Worm (Caenorhabditis elegans) whole organism, L1 larva: ENCODE measurements around the gene aqp-12.
A peak's percentile ranks its signal among the peaks of the same experiment; 100 is the strongest.

ENCODE experiments used
- C16A3.4 ChIP-seq: fragments of 150-350 bp; optimal IDR thresholded peaks from 2 replicates; lab custom pipeline; 2014; ENCODE audit warnings: missing biosample characterization, missing genetic modification characterization
- Y116A8C.19 ChIP-seq: sonication (generic microtip); optimal IDR thresholded peaks from 2 replicates; lab custom pipeline; 2016; ENCODE audit warnings: missing compliant biosample characterization, missing genetic modification characterization, borderline replicate concordance
- aha-1 ChIP-seq: fragments of 150-350 bp; optimal IDR thresholded peaks from 2 replicates; lab custom pipeline; 2014; ENCODE audit warnings: missing biosample characterization, missing genetic modification characterization
- ceh-63 ChIP-seq: fragments of 200-800 bp; sonication (Bioruptor generic); optimal IDR thresholded peaks from 2 replicates; lab custom pipeline; 2018; ENCODE audit warnings: mild to moderate bottlenecking, missing genetic modification characterization, missing compliant biosample characterization
- ceh-88 ChIP-seq: fragments of 200-800 bp; sonication (Bioruptor generic); IDR thresholded peaks from 2 replicates; pipeline ENCODE4 v1.3.6; 2022; ENCODE audit warnings: missing genetic modification characterization, missing compliant biosample characterization
- dpl-1 ChIP-seq, 3 experiments: fragments of 150-350 bp in 2 of 3; sonication (generic microtip) in 1 of 3; optimal IDR thresholded peaks; 2 replicates each; lab custom pipeline; 2014 to 2017; ENCODE audit warnings: missing biosample characterization in 3 of 3, missing genetic modification characterization in 3 of 3, missing genetic modification reagents in 3 of 3
- dsc-1 ChIP-seq: sonication (generic microtip); optimal IDR thresholded peaks from 2 replicates; lab custom pipeline; 2016; ENCODE audit warnings: mild to moderate bottlenecking, missing genetic modification characterization, missing compliant biosample characterization
- efl-1 ChIP-seq, 4 experiments: fragments of 150-350 bp; optimal IDR thresholded peaks in 3 of 4; peaks in 1 of 4; 1 replicate in 1 of 4; 2 replicates in 3 of 4; lab custom pipeline; 2014; ENCODE audit warnings: missing biosample characterization in 2 of 4, missing genetic modification characterization in 2 of 4, missing genetic modification reagents in 2 of 4
- efl-3 ChIP-seq: fragments of 200-800 bp; sonication (Bioruptor generic); optimal IDR thresholded peaks from 2 replicates; lab custom pipeline; 2018; ENCODE audit warnings: mild to moderate bottlenecking, missing genetic modification characterization, missing compliant biosample characterization
- egl-13 ChIP-seq: sonication (generic microtip); optimal IDR thresholded peaks from 2 replicates; lab custom pipeline; 2016; ENCODE audit warnings: missing genotype, missing genetic modification reagents, missing genetic modification characterization, missing compliant biosample characterization
- elt-2 ChIP-seq: sonication (generic microtip); optimal IDR thresholded peaks from 2 replicates; lab custom pipeline; 2016; ENCODE audit warnings: missing genetic modification characterization, mild to moderate bottlenecking, inconsistent platforms, missing compliant biosample characterization, missing genetic modification reagents
- ets-5 ChIP-seq: fragments of 200-800 bp; sonication (Bioruptor generic); IDR thresholded peaks from 2 replicates; pipeline ENCODE4 v1.3.6; 2022; ENCODE audit warnings: missing genetic modification characterization, missing compliant biosample characterization
- fkh-4 ChIP-seq: sonication (generic microtip); optimal IDR thresholded peaks from 2 replicates; lab custom pipeline; 2016; ENCODE audit warnings: missing compliant biosample characterization, missing genetic modification characterization, borderline replicate concordance
- fkh-8 ChIP-seq: sonication (generic microtip); optimal IDR thresholded peaks from 2 replicates; lab custom pipeline; 2016; ENCODE audit warnings: mild to moderate bottlenecking, missing genetic modification characterization, missing compliant biosample characterization
- grh-1 ChIP-seq: fragments of 200-800 bp; sonication (Bioruptor generic); IDR thresholded peaks from 2 replicates; pipeline ENCODE4 v1.3.6; 2022; ENCODE audit warnings: missing genetic modification reagents, missing genetic modification characterization, missing compliant biosample characterization
- hlh-17 ChIP-seq: fragments of 200-800 bp; sonication (Bioruptor generic); optimal IDR thresholded peaks from 2 replicates; lab custom pipeline; 2018; ENCODE audit warnings: missing genetic modification characterization, mild to moderate bottlenecking, missing compliant biosample characterization, moderate library complexity, borderline replicate concordance
- irx-1 ChIP-seq: sonication (generic microtip); optimal IDR thresholded peaks from 2 replicates; lab custom pipeline; 2016; ENCODE audit warnings: missing genetic modification characterization, missing compliant biosample characterization
- lin-13 ChIP-seq: fragments of 150-350 bp; optimal IDR thresholded peaks from 2 replicates; lab custom pipeline; 2014; ENCODE audit warnings: missing biosample characterization, missing genetic modification reagents, missing genetic modification characterization
- lin-14 ChIP-seq: fragments of 200-800 bp; sonication (Bioruptor generic); optimal IDR thresholded peaks from 2 replicates; lab custom pipeline; 2018; ENCODE audit warnings: mild to moderate bottlenecking, missing genetic modification characterization, moderate library complexity, missing compliant biosample characterization
- lin-15B ChIP-seq: fragments of 150-350 bp; sonication (generic microtip); optimal IDR thresholded peaks from 3 replicates; lab custom pipeline; 2014; ENCODE audit warnings: missing biosample characterization, missing genetic modification characterization
- lin-35 ChIP-seq, 2 experiments: fragments of 150-350 bp; optimal IDR thresholded peaks; 2 replicates each; lab custom pipeline; 2014; ENCODE audit warnings: missing biosample characterization in 2 of 2, missing genetic modification characterization in 2 of 2, missing genetic modification reagents in 2 of 2
- lsy-2 ChIP-seq, 2 experiments: fragments of 150-350 bp; optimal IDR thresholded peaks; 2 replicates each; lab custom pipeline; 2014; ENCODE audit warnings: missing biosample characterization in 2 of 2, missing genetic modification characterization in 2 of 2
- mab-9 ChIP-seq: fragments of 200-800 bp; sonication (Bioruptor generic); IDR thresholded peaks from 2 replicates; pipeline ENCODE4 v1.3.6; 2022; ENCODE audit warnings: missing genetic modification reagents, missing genetic modification characterization, missing compliant biosample characterization
- mdl-1 ChIP-seq, 2 experiments: fragments of 150-350 bp; optimal IDR thresholded peaks; 2 replicates each; lab custom pipeline; 2014 to 2017; ENCODE audit warnings: missing biosample characterization in 2 of 2, missing genetic modification characterization in 2 of 2, inconsistent platforms in 1 of 2
- mef-2 ChIP-seq: fragments of 150-350 bp; optimal IDR thresholded peaks from 2 replicates; lab custom pipeline; 2014; ENCODE audit warnings: missing biosample characterization, missing genetic modification characterization
- mep-1 ChIP-seq: fragments of 150-350 bp; optimal IDR thresholded peaks from 2 replicates; lab custom pipeline; 2014; ENCODE audit warnings: missing biosample characterization, missing genetic modification characterization
- nhr-12 ChIP-seq: sonication (generic microtip); optimal IDR thresholded peaks from 2 replicates; lab custom pipeline; 2017; ENCODE audit warnings: missing biosample characterization, missing genetic modification characterization
- nhr-28 ChIP-seq: fragments of 150-350 bp; optimal IDR thresholded peaks from 2 replicates; lab custom pipeline; 2014; ENCODE audit warnings: missing biosample characterization, missing genetic modification characterization
- nhr-47 ChIP-seq: sonication (generic microtip); optimal IDR thresholded peaks from 2 replicates; lab custom pipeline; 2016; ENCODE audit warnings: mild to moderate bottlenecking, missing genetic modification characterization, moderate library complexity, missing compliant biosample characterization
- nhr-71 ChIP-seq: sonication (generic microtip); optimal IDR thresholded peaks from 2 replicates; lab custom pipeline; 2016; ENCODE audit warnings: mild to moderate bottlenecking, missing genetic modification characterization, moderate library complexity, missing compliant biosample characterization
- nhr-77 ChIP-seq: fragments of 150-350 bp; optimal IDR thresholded peaks from 2 replicates; lab custom pipeline; 2014; ENCODE audit warnings: missing biosample characterization, missing genetic modification characterization
- nhr-84 ChIP-seq: sonication (generic microtip); optimal IDR thresholded peaks from 2 replicates; lab custom pipeline; 2017; ENCODE audit warnings: missing biosample characterization, missing genetic modification characterization
- nhr-85 ChIP-seq: sonication (generic microtip); peaks from one replicate; lab custom pipeline; 2016; ENCODE audit warnings: missing genetic modification characterization, inconsistent platforms, missing compliant biosample characterization
- pag-3 ChIP-seq: sonication (generic microtip); optimal IDR thresholded peaks from 2 replicates; lab custom pipeline; 2017; ENCODE audit warnings: missing genetic modification characterization, mild to moderate bottlenecking, missing compliant biosample characterization, antibody characterized with exemption, borderline replicate concordance; ENCODE audit not compliant: insufficient read depth
- pax-3 ChIP-seq: fragments of 200-800 bp; sonication (Bioruptor generic); optimal IDR thresholded peaks from 2 replicates; lab custom pipeline; 2018; ENCODE audit warnings: mild to moderate bottlenecking, missing genetic modification characterization, moderate library complexity, missing compliant biosample characterization
- snu-23 ChIP-seq: sonication (generic microtip); optimal IDR thresholded peaks from 2 replicates; lab custom pipeline; 2016; ENCODE audit warnings: missing genetic modification characterization, missing compliant biosample characterization
- sox-4 ChIP-seq: sonication (generic microtip); optimal IDR thresholded peaks from 2 replicates; lab custom pipeline; 2016; ENCODE audit warnings: missing genetic modification characterization, missing compliant biosample characterization
- sup-37 ChIP-seq: fragments of 200-800 bp; sonication (Bioruptor generic); optimal IDR thresholded peaks from 2 replicates; lab custom pipeline; 2018; ENCODE audit warnings: mild to moderate bottlenecking, missing genetic modification characterization, missing compliant biosample characterization
- tbx-2 ChIP-seq: sonication (generic microtip); optimal IDR thresholded peaks from 2 replicates; lab custom pipeline; 2016; ENCODE audit warnings: missing genetic modification characterization, missing compliant biosample characterization
- unc-30 ChIP-seq: sonication (generic microtip); optimal IDR thresholded peaks from 2 replicates; lab custom pipeline; 2017; ENCODE audit warnings: missing biosample characterization, missing genetic modification characterization
- unc-98 ChIP-seq: fragments of 200-800 bp; sonication (Bioruptor generic); IDR thresholded peaks from 2 replicates; pipeline ENCODE4 v1.3.6; 2022; ENCODE audit warnings: missing genetic modification characterization, missing compliant biosample characterization
- ztf-11 ChIP-seq, 2 experiments: sonication (generic microtip); optimal IDR thresholded peaks; 2 replicates each; lab custom pipeline; 2016 to 2017; ENCODE audit warnings: missing genetic modification characterization in 2 of 2, missing biosample characterization in 1 of 2, missing compliant biosample characterization in 1 of 2

The aqp-12 gene

ce11 chrII:12204617-12205016, 1.6 kb downstream of the aqp-12 start:
- TF ChIP-seq nhr-12 (tag; lab: Kevin White, UChicago) (no peak), lin-13 (GFP tag; lab: Kevin White, UChicago) (no peak), mep-1 (no peak), tbx-2 (no peak), efl-3 (GFP tag; lab: Kevin White, UChicago) (no peak), nhr-77 (tag; lab: Kevin White, UChicago) (no peak), irx-1 (no peak)

ce11 chrII:12208741-12209140, 5.7 kb downstream of the aqp-12 start:
- TF ChIP-seq ztf-11 (tag; optimal IDR thresholded peaks at IDR 0.05; lab: Kevin White, UChicago) = no peak
- no peak for TF ChIP-seq efl-1 (optimal IDR thresholded peaks at IDR 0.05; lab: Kevin White, UChicago)
- peak in 1 of 2 experiments; percentile 25 for TF ChIP-seq efl-1 (GFP tag; optimal IDR thresholded peaks at IDR 0.05 in 1 of 2; lab: Kevin White, UChicago)
- TF ChIP-seq snu-23 (GFP tag; lab: Kevin White, UChicago) = no peak
- TF ChIP-seq fkh-4 = no peak
- TF ChIP-seq nhr-85 = peak; percentile 73
- TF ChIP-seq lin-14 (GFP tag; lab: Kevin White, UChicago) = no peak
- TF ChIP-seq nhr-47 (tag; lab: Kevin White, UChicago) = peak; percentile 5
- no peak for TF ChIP-seq mab-9
- peak; percentile 26 for TF ChIP-seq nhr-71 (tag; lab: Kevin White, UChicago)
- TF ChIP-seq, all 84 proteins: peak for 4

ce11 chrII:12211652-12212245, 8.7 kb downstream of the aqp-12 start:
- TF ChIP-seq Y116A8C.19 (tag; lab: Kevin White, UChicago) (no peak), snu-23 (GFP tag; lab: Kevin White, UChicago) (no peak), ceh-63 (peak; percentile 12), grh-1 (GFP tag; lab: Robert Waterston, UW) (no peak), pax-3 (tag; lab: Kevin White, UChicago) (no peak), pag-3 (tag; lab: Kevin White, UChicago) (no peak), elt-2 (tag; lab: Kevin White, UChicago) (no peak), tbx-2 (no peak), C16A3.4 (tag; lab: Kevin White, UChicago) (no peak), fkh-8 (no peak), sox-4 (tag; lab: Kevin White, UChicago) (no peak), nhr-28 (tag; lab: Kevin White, UChicago) (no peak), efl-1 (optimal IDR thresholded peaks at IDR 0.05; lab: Kevin White, UChicago) (no peak), efl-1 (GFP tag; optimal IDR thresholded peaks at IDR 0.05 in 1 of 2; lab: Kevin White, UChicago) (peak in 1 of 2 experiments; percentile 52), nhr-77 (tag; lab: Kevin White, UChicago) (no peak), sup-37 (GFP tag; lab: Kevin White, UChicago) (no peak), lsy-2 (tag; optimal IDR thresholded peaks at IDR 0.05; lab: Kevin White, UChicago) (no peak)

- TF ChIP-seq fkh-8 (no peak), dpl-1 (GFP tag; optimal IDR thresholded peaks at IDR 0.05; lab: Kevin White, UChicago) (no peak), nhr-47 (tag; lab: Kevin White, UChicago) (no peak)
Measured at ce11 chrII:12214562-12214961, 11.5 kb downstream of the aqp-12 start.

- TF ChIP-seq fkh-4 (no peak), mdl-1 (tag; optimal IDR thresholded peaks at IDR 0.05; lab: Kevin White, UChicago) (peak in 1 of 2 experiments; percentile 70), nhr-84 (tag; lab: Kevin White, UChicago) (no peak), mef-2 (no peak), lin-35 (GFP tag; optimal IDR thresholded peaks at IDR 0.05; lab: Kevin White, UChicago) (peak; percentile 72 to 73), grh-1 (GFP tag; lab: Robert Waterston, UW) (no peak), dsc-1 (peak; percentile 75), nhr-77 (tag; lab: Kevin White, UChicago) (peak; percentile 63), ets-5 (no peak), ceh-88 (GFP tag; lab: Robert Waterston, UW) (no peak), hlh-17 (no peak), irx-1 (peak; percentile 56), nhr-71 (tag; lab: Kevin White, UChicago) (peak; percentile 86), egl-13 (tag; lab: Kevin White, UChicago) (peak; percentile 67), unc-30 (tag; lab: Kevin White, UChicago) (no peak), aha-1 (tag; lab: Kevin White, UChicago) (no peak), unc-98 (GFP tag; lab: Robert Waterston, UW) (no peak), nhr-12 (tag; lab: Kevin White, UChicago) (no peak), elt-2 (tag; lab: Kevin White, UChicago) (no peak), nhr-47 (tag; lab: Kevin White, UChicago) (peak; percentile 79), fkh-8 (peak; percentile 77), lin-15B (peak; percentile 15)
Measured at ce11 chrII:12222524-12222923, 19.5 kb downstream of the aqp-12 start.
